Fruit fly (Drosophila melanogaster) whole organism, wandering third instar larva: Measurements from ENCODE around the gene CG34276.

Experiments used
- Abd-B ChIP-seq: fragments of >200 bp; optimal IDR thresholded peaks from 2 replicates; lab custom pipeline; 2017; ENCODE audit warnings: missing biosample characterization, missing genetic modification characterization
- CG32264 ChIP-seq: fragments of 200-800 bp; sonication (Bioruptor generic); optimal IDR thresholded peaks from 2 replicates; lab custom pipeline; 2016; ENCODE audit warnings: missing biosample characterization, missing genetic modification characterization
- CG9705 ChIP-seq: fragments of 200-800 bp; sonication (Bioruptor generic); optimal IDR thresholded peaks from 2 replicates; lab custom pipeline; 2018; ENCODE audit warnings: missing biosample characterization, mild to moderate bottlenecking, missing genetic modification characterization
- CrebA ChIP-seq: fragments of 200-800 bp; sonication (Bioruptor generic); optimal IDR thresholded peaks from 2 replicates; lab custom pipeline; 2016; ENCODE audit warnings: missing biosample characterization, mild to moderate bottlenecking, missing genetic modification characterization, borderline replicate concordance
- Dfd ChIP-seq: fragments of >200 bp; optimal IDR thresholded peaks from 2 replicates; lab custom pipeline; 2017; ENCODE audit warnings: missing biosample characterization, missing genetic modification characterization
- Dif ChIP-seq: fragments of 200-275, 200-300 bp; sonication (Bioruptor generic); optimal IDR thresholded peaks from 2 replicates; lab custom pipeline; 2018; ENCODE audit warnings: missing biosample characterization, missing genetic modification characterization; ENCODE audit not compliant: partially characterized antibody
- GATAd ChIP-seq: sonication (Bioruptor generic); optimal IDR thresholded peaks from 2 replicates; lab custom pipeline; 2016; ENCODE audit warnings: missing biosample characterization, missing genetic modification characterization
- HLH106 ChIP-seq: fragments of 200-800 bp; optimal IDR thresholded peaks from 3 replicates; lab custom pipeline; 2019; ENCODE audit warnings: missing biosample characterization, mild to moderate bottlenecking, missing genetic modification characterization, moderate library complexity
- Hnf4 ChIP-seq: fragments of 200-800 bp; sonication (Bioruptor generic); optimal IDR thresholded peaks from 2 replicates; lab custom pipeline; 2016; ENCODE audit warnings: missing biosample characterization, mild to moderate bottlenecking, missing genetic modification characterization
- Hr78 ChIP-seq: fragments of >200 bp; optimal IDR thresholded peaks from 2 replicates; lab custom pipeline; 2017; ENCODE audit warnings: missing biosample characterization, missing genetic modification characterization
- Hr83 ChIP-seq: fragments of 200-300 bp; sonication (Bioruptor generic); optimal IDR thresholded peaks from 2 replicates; lab custom pipeline; 2016; ENCODE audit warnings: missing biosample characterization, mild to moderate bottlenecking, missing genetic modification characterization, moderate library complexity; ENCODE audit not compliant: poor library complexity, severe bottlenecking
- Jra ChIP-seq: sonication (Bioruptor generic); optimal IDR thresholded peaks from 2 replicates; lab custom pipeline; 2016; ENCODE audit warnings: missing biosample characterization, missing genetic modification characterization
- Mio ChIP-seq: sonication (Bioruptor generic); optimal IDR thresholded peaks from 2 replicates; lab custom pipeline; 2016; ENCODE audit warnings: missing biosample characterization, missing genetic modification characterization
- Myc ChIP-seq: fragments of >200 bp; optimal IDR thresholded peaks from 2 replicates; lab custom pipeline; 2017
- N ChIP-seq: fragments of >200 bp; optimal IDR thresholded peaks from 2 replicates; lab custom pipeline; 2018; ENCODE audit warnings: missing biosample characterization, missing external identifiers, missing genetic modification characterization
- OdsH ChIP-seq: fragments of 200-800 bp; sonication (Bioruptor generic); optimal IDR thresholded peaks from 2 replicates; lab custom pipeline; 2016; ENCODE audit warnings: missing biosample characterization, mild to moderate bottlenecking, missing genetic modification characterization
- Rel ChIP-seq, 2 experiments: fragments of 200-800 bp; sonication (Bioruptor generic) in 1 of 2; optimal IDR thresholded peaks; 2 replicates in 1 of 2; 3 replicates in 1 of 2; lab custom pipeline; 2016 to 2019; ENCODE audit warnings: mild to moderate bottlenecking in 2 of 2, missing biosample characterization in 2 of 2, missing genetic modification characterization in 2 of 2, moderate library complexity in 1 of 2
- Sp1 ChIP-seq: fragments of 200-800 bp; sonication (Bioruptor generic); optimal IDR thresholded peaks from 3 replicates; lab custom pipeline; 2019; ENCODE audit warnings: missing biosample characterization, mild to moderate bottlenecking, missing genetic modification characterization, moderate library complexity
- Vsx2 ChIP-seq: fragments of 200-300, 225-300 bp; sonication (Bioruptor generic); optimal IDR thresholded peaks from 2 replicates; lab custom pipeline; 2018; ENCODE audit warnings: missing biosample characterization, missing genetic modification characterization; ENCODE audit not compliant: partially characterized antibody
- br ChIP-seq: fragments of 200-800 bp; sonication (Bioruptor generic); optimal IDR thresholded peaks from 2 replicates; lab custom pipeline; 2016; ENCODE audit warnings: missing biosample characterization, missing genetic modification characterization
- brk ChIP-seq: fragments of 200-800 bp; sonication (Bioruptor generic); optimal IDR thresholded peaks from 2 replicates; lab custom pipeline; 2016; ENCODE audit warnings: missing biosample characterization, mild to moderate bottlenecking, missing genetic modification characterization
- dl ChIP-seq, 2 experiments: fragments of 175-275, 200-275 bp in 1 of 2; fragments of 200-275 bp in 1 of 2; sonication (Bioruptor generic); optimal IDR thresholded peaks; lab custom pipeline; 2018; ENCODE audit warnings: mild to moderate bottlenecking in 2 of 2, missing biosample characterization in 2 of 2, missing genetic modification characterization in 2 of 2, moderate library complexity in 2 of 2; ENCODE audit not compliant: partially characterized antibody in 2 of 2, insufficient read depth in 1 of 2
- dmrt93B ChIP-seq: fragments of 200-800 bp; sonication (Bioruptor generic); optimal IDR thresholded peaks from 2 replicates; lab custom pipeline; 2018; ENCODE audit warnings: missing biosample characterization, mild to moderate bottlenecking, missing genetic modification characterization
- dsf ChIP-seq: sonication (Bioruptor generic); optimal IDR thresholded peaks from 2 replicates; lab custom pipeline; 2016; ENCODE audit warnings: missing biosample characterization, missing genetic modification characterization, borderline replicate concordance
- ey ChIP-seq: fragments of 200-800 bp; sonication (Bioruptor generic); optimal IDR thresholded peaks from 2 replicates; lab custom pipeline; 2016; ENCODE audit warnings: missing biosample characterization, missing genetic modification characterization
- foxo ChIP-seq, 2 experiments: fragments of 200-800 bp; sonication (Bioruptor generic); optimal IDR thresholded peaks; 2 replicates in 1 of 2; 3 replicates in 1 of 2; lab custom pipeline; 2016 to 2017; ENCODE audit warnings: missing biosample characterization in 2 of 2, missing genetic modification characterization in 2 of 2
- fru ChIP-seq: fragments of 200-800 bp; sonication (Bioruptor generic); optimal IDR thresholded peaks from 3 replicates; lab custom pipeline; 2016; ENCODE audit warnings: missing biosample characterization, mild to moderate bottlenecking, missing genetic modification characterization
- h ChIP-seq: fragments of 200-800 bp; sonication (Bioruptor generic); optimal IDR thresholded peaks from 3 replicates; lab custom pipeline; 2016; ENCODE audit warnings: missing biosample characterization, mild to moderate bottlenecking, missing genetic modification characterization
- jim ChIP-seq: fragments of 175-275, 200-325 bp; sonication (Bioruptor generic); optimal IDR thresholded peaks from 2 replicates; lab custom pipeline; 2016; ENCODE audit warnings: missing biosample characterization, mild to moderate bottlenecking, missing genetic modification characterization
- lola ChIP-seq: fragments of >200 bp; optimal IDR thresholded peaks from 2 replicates; lab custom pipeline; 2017; ENCODE audit warnings: missing biosample characterization, missing genetic modification characterization
- pan ChIP-seq: fragments of >200 bp; optimal IDR thresholded peaks from 2 replicates; lab custom pipeline; 2017
- psq ChIP-seq: fragments of 200-800 bp; sonication (Bioruptor generic); optimal IDR thresholded peaks from 3 replicates; lab custom pipeline; 2017; ENCODE audit warnings: missing biosample characterization, mild to moderate bottlenecking, missing genetic modification characterization, moderate library complexity
- rgr ChIP-seq: fragments of 200-800 bp; sonication (Bioruptor generic); optimal IDR thresholded peaks from 3 replicates; lab custom pipeline; 2016; ENCODE audit warnings: missing biosample characterization, mild to moderate bottlenecking, missing genetic modification characterization
- sage ChIP-seq: fragments of 200-800 bp; sonication (Bioruptor generic); optimal IDR thresholded peaks from 2 replicates; lab custom pipeline; 2016; ENCODE audit warnings: missing biosample characterization, mild to moderate bottlenecking, missing genetic modification characterization
- sv ChIP-seq: fragments of 200-800 bp; sonication (Bioruptor generic); optimal IDR thresholded peaks from 3 replicates; lab custom pipeline; 2016; ENCODE audit warnings: missing biosample characterization, missing genetic modification characterization
- tai ChIP-seq: sonication (Bioruptor generic); optimal IDR thresholded peaks from 2 replicates; lab custom pipeline; 2016; ENCODE audit warnings: missing biosample characterization, missing genetic modification characterization
- usp ChIP-seq: fragments of >200 bp; optimal IDR thresholded peaks from 2 replicates; lab custom pipeline; 2017; ENCODE audit warnings: missing biosample characterization, missing genetic modification characterization
- woc ChIP-seq: sonication (Bioruptor generic); optimal IDR thresholded peaks from 2 replicates; lab custom pipeline; 2016; ENCODE audit warnings: missing biosample characterization, mild to moderate bottlenecking, missing genetic modification characterization

CG34276 gene

DNA sequence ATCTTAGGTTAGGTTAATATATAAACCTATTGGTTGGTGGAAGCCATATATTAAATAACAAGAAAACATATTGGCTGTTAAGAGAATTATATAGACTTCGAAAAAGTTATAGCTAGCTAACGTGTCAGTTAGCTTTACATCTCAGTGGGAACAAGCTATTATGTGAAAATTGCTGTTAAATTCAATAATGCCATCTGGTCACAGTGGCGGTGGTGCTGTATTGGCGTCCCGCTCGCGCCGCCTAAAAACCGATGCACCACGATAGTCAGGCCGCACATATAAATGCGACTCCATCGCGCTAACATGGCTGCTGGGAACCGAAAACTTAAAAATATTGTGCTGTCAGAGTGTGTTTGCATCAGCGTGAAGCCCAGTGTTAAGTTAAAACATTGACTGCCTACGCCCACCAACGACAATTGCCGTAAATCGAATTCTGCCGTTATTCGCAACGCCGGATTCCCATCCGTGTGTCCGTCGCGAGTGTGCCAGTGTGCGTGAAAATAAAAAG lies 47.6 kb downstream of the CG34276 start, which contains the start of gene Hel89B:
Hel89B (plus strand) TSS at position 320 of the 508 bp plus-strand sequence.
- TF ChIP-seq Sp1 (GFP tag; lab: Kevin White, UChicago) (no peak), Dif (peak; percentile 57), sv (GFP tag; lab: Kevin White, UChicago) (peak; percentile 31), OdsH (GFP tag; lab: Kevin White, UChicago) (no peak), brk (GFP tag; lab: Kevin White, UChicago) (no peak), dmrt93B (no peak), dl (GFP tag; optimal IDR thresholded peaks at IDR 0.05; lab: Kevin White, UChicago; ENCODE audit: insufficient read depth in 1 of 2, partially characterized antibody in 2 of 2) (peak in 1 of 2 experiments; percentile 28), Mio (GFP tag; lab: Kevin White, UChicago) (no peak), Hr83 (GFP tag; lab: Kevin White, UChicago) (peak; percentile 31), fru (GFP tag; lab: Kevin White, UChicago) (peak; percentile 46), tai (GFP tag; lab: Kevin White, UChicago) (no peak), h (GFP tag; lab: Kevin White, UChicago) (peak; percentile 7), jim (GFP tag; lab: Kevin White, UChicago) (no peak), Dfd (GFP tag; lab: Kevin White, UChicago) (no peak), woc (peak; percentile 67), sage (GFP tag; lab: Kevin White, UChicago) (no peak), Myc (lab: Kevin White, UChicago) (peak; percentile 30), foxo (GFP tag; optimal IDR thresholded peaks at IDR 0.05; lab: Kevin White, UChicago) (peak; percentile 25 to 29), CG32264 (GFP tag; lab: Kevin White, UChicago) (no peak), Jra (peak; percentile 48), rgr (GFP tag; lab: Kevin White, UChicago) (peak; percentile 25), Rel (GFP tag; optimal IDR thresholded peaks at IDR 0.05; lab: Kevin White, UChicago) (no peak), Rel (tag; optimal IDR thresholded peaks at IDR 0.05; lab: Kevin White, UChicago) (peak; percentile 3), lola (peak; percentile 74), Hnf4 (GFP tag; lab: Kevin White, UChicago) (peak; percentile 66), CrebA (GFP tag; lab: Kevin White, UChicago) (no peak), br (GFP tag; lab: Kevin White, UChicago) (peak; percentile 27), Hr78 (GFP tag; lab: Kevin White, UChicago) (peak; percentile 83), CG9705 (GFP tag; lab: Kevin White, UChicago) (peak; percentile 44), GATAd (GFP tag; lab: Kevin White, UChicago) (no peak), HLH106 (tag; lab: Kevin White, UChicago) (peak; percentile 59), psq (no peak), Abd-B (peak; percentile 31), dsf (peak; percentile 4), Vsx2 (GFP tag; lab: Kevin White, UChicago) (no peak), usp (GFP tag; lab: Kevin White, UChicago) (no peak), ey (GFP tag; lab: Kevin White, UChicago) (peak; percentile 28), N (GFP tag; lab: Kevin White, UChicago) (peak; percentile 99), pan (lab: Kevin White, UChicago) (no peak)

DNA sequence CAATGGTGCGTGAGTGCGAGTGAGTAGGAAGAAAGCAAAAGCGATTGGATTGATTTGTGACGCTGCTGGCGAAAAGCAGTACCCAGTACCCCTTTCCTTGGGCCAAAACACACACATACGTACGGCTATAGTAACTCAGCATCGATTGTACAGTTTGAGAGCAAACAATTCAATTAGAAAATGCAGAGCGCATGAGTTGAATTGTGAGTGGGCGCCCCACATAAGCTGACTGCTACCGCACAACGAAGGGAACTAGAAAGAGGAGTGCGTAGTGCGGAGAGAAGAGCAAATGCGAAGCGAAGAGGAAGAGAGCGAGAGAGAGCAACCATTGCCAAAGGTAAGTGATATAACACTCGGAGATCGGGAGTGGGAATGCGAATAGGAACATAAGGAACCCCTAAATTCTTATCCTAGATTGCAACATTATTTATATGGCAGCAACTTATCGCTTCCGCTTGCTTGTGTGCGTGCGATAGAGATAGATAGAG lies 48.1 kb downstream of the CG34276 start:
- TF ChIP-seq Dif, result peak; percentile 98
- TF ChIP-seq dl (GFP tag; optimal IDR thresholded peaks at IDR 0.05; lab: Kevin White, UChicago; ENCODE audit: insufficient read depth in 1 of 2, partially characterized antibody in 2 of 2), result peak; percentile 85 to 95
- no peak for TF ChIP-seq h (GFP tag; lab: Kevin White, UChicago)
- no peak for TF ChIP-seq N (GFP tag; lab: Kevin White, UChicago)
- peak; percentile 29 for TF ChIP-seq Sp1 (GFP tag; lab: Kevin White, UChicago)
- TF ChIP-seq psq, result peak; percentile 99
- peak; percentile 92 for TF ChIP-seq Vsx2 (GFP tag; lab: Kevin White, UChicago)
- TF ChIP-seq Hnf4 (GFP tag; lab: Kevin White, UChicago), result no peak
- TF ChIP-seq, all 38 proteins: peak for 5
